Fruit fly (Drosophila melanogaster): ENCODE measurements around the gene CG9044.

dm6 chr2L:5901553-5901952, 47.7 kb upstream of the CG9044 start:
- TF ChIP-seq salr (GFP tag; optimal IDR thresholded peaks at IDR 0.05): peak in 1 of 2 experiments; percentile 4
- no peak for TF ChIP-seq CG16779 (tag; optimal IDR thresholded peaks at IDR 0.05)
- no peak for TF ChIP-seq Sox102F (GFP tag; optimal IDR thresholded peaks at IDR 0.05)
- TF ChIP-seq Lpt (GFP tag; optimal IDR thresholded peaks at IDR 0.05): no peak
- no peak for TF ChIP-seq CG11762 (GFP tag; optimal IDR thresholded peaks at IDR 0.05; ENCODE audit: insufficient read depth)
- TF ChIP-seq Blimp-1 (GFP tag; optimal IDR thresholded peaks at IDR 0.05): no peak
